Worm (Caenorhabditis elegans): Measurements from ENCODE around the gene frm-2.
A peak's percentile ranks its signal among the peaks of the same experiment; 100 is the strongest.

The frm-2 gene

DNA sequence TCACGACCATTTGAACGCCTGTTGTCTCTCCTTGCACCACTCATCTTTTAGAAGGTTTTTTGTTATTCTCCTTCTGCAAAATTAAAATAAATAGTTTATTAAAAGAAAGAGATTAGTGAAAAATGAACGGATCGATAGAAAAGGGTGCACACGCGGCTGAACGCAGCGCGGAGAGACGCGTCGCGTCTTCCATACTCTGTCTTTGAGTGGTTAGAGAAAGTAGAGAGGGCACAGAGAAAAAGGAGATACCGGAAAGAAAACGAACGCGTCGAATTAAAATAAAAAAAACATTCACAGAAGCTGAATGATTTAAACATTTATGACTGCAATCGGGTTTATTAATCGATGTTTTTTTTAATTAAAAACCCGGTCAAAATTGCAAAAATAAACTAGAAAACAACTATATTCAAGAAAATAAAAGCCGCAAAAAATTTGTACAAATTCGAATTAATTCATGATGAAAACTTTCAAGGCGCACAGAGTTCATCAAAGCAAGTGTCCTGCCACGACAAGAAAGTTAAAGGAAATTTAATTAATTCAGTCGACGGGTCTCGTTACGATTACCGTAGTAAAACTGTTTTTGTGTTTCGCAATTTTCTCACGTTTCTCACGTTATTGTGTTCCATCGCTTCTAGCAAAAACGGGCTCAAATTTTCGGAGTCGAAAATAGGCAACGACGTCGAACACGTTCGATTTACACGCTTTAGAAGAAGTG, 23.6 kb downstream of the frm-2 start, which contains the start of the genes nono-1 and nop-1:
Gene nono-1, minus strand, starts transcription at position 75 of the 715 bp plus-strand sequence.
Gene nop-1, plus strand, starts transcription at position 551 of the 715 bp plus-strand sequence.
- TF ChIP-seq unc-55 (GFP tag; optimal IDR thresholded peaks at IDR 0.05): peak; percentile 59
- TF ChIP-seq lsy-2 (tag; optimal IDR thresholded peaks at IDR 0.05): peak in 1 of 2 experiments; percentile 37
- no peak for TF ChIP-seq ZK546.5 (tag; optimal IDR thresholded peaks at IDR 0.05)
- TF ChIP-seq ama-1 (optimal IDR thresholded peaks at IDR 0.05): peak; percentile 10
- no peak for TF ChIP-seq nhr-12 (tag; optimal IDR thresholded peaks at IDR 0.05)
- peak; percentile 5 for TF ChIP-seq lin-13 (GFP tag; optimal IDR thresholded peaks at IDR 0.05)
- TF ChIP-seq C34F6.9 (tag; optimal IDR thresholded peaks at IDR 0.05): peak; percentile 58

DNA sequence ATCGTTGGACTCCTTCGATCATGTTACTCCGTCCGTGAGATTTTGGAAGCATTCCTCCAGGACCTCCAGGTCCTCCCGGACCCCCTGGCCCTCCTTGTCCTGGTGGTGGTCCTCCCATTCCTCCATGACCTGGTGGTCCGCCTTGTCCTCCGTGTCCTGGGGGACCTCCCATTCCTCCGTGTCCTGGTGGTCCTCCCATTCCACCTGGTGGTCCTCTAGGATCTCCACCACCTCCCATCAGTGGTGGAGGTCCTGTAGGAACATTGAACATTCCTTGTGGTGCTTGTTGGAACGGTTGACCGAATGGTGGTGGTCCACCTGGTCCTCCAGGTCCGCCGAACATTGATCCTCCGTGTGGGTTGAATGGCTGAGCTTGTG, 28.0 kb downstream of the frm-2 start:
- no peak for TF ChIP-seq skn-1 (tag; optimal IDR thresholded peaks at IDR 0.05)
- TF ChIP-seq nhr-237 (tag; optimal IDR thresholded peaks at IDR 0.05): no peak
- TF ChIP-seq egl-27 (tag; optimal IDR thresholded peaks at IDR 0.05): no peak
- no peak for TF ChIP-seq mab-5 (tag; optimal IDR thresholded peaks at IDR 0.05)
- TF ChIP-seq F13H6.1 (tag; optimal IDR thresholded peaks at IDR 0.05): no peak
- TF ChIP-seq nhr-77 (tag; optimal IDR thresholded peaks at IDR 0.05): no peak
- TF ChIP-seq nhr-10 (tag; optimal IDR thresholded peaks at IDR 0.05): no peak
- no peak for TF ChIP-seq nhr-11 (tag; optimal IDR thresholded peaks at IDR 0.05)
- no peak for TF ChIP-seq ceh-16 (tag; optimal IDR thresholded peaks at IDR 0.05)
- TF ChIP-seq nhr-6 (tag; optimal IDR thresholded peaks at IDR 0.05): no peak
- TF ChIP-seq sma-3 (GFP tag; optimal IDR thresholded peaks at IDR 0.05): no peak
- no peak for TF ChIP-seq aly-2 (tag; optimal IDR thresholded peaks at IDR 0.05)
- no peak for TF ChIP-seq unc-55 (GFP tag; optimal IDR thresholded peaks at IDR 0.05)
- no peak for TF ChIP-seq crh-2 (tag; optimal IDR thresholded peaks at IDR 0.05)

DNA sequence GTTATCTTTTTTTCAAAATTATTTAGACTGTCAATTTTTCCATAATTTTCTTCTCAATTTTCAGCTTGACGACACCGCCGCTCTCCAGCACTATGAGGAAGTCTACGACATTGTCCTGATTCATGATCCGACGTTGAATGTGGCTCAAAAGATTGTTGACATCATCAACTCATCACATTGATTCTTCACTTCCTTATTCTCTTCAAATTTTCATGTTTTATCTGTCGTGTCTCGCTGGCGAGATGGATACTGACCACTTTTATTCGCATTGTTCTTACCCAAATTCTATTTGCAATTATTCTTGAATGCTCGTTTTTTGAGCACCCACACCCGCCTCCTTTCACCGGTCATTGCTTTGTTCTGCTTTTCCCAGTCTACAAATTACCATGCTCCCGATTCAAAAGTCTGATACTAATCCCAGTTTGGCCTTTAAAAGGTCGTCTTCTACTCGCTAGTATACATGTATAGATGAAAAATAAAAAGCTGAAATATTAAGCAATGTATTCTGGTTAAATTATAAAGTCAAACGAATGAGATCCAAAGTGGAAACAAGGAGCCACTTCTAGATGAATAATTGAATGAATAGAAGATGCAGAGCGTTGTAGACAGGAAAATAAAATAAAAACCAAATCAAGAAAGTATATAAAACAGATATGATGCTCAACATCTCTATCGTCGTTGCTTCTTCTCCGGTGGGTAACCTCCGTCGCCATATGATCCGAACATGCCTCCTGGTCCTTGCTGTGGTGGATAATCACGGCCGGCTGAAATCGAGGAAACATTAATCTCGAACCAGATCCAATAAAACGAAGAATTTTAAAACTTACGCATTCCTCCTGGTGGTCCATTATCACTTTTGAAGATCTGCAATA, 28.6 kb downstream of the frm-2 start:
- TF ChIP-seq sma-3 (GFP tag; optimal IDR thresholded peaks at IDR 0.05): no peak
- peak; percentile 70 for TF ChIP-seq ztf-4 (tag; optimal IDR thresholded peaks at IDR 0.05)
- TF ChIP-seq blmp-1 (tag; optimal IDR thresholded peaks at IDR 0.05; ENCODE audit: insufficient read depth): peak; percentile 16
- TF ChIP-seq R02D3.7 (tag; optimal IDR thresholded peaks at IDR 0.05): no peak
- TF ChIP-seq nhr-25 (tag; optimal IDR thresholded peaks at IDR 0.05): peak; percentile 68

ce11 chrIII:5951589-5952378, 30.1 kb downstream of the frm-2 start:
- TF ChIP-seq peb-1 (tag; optimal IDR thresholded peaks at IDR 0.05) (no peak), unc-55 (GFP tag; optimal IDR thresholded peaks at IDR 0.05) (no peak), nhr-25 (tag; optimal IDR thresholded peaks at IDR 0.05) (peak; percentile 83), unc-62 (GFP tag; optimal IDR thresholded peaks at IDR 0.05) (no peak), mdl-1 (tag; optimal IDR thresholded peaks at IDR 0.05) (peak; percentile 12 to 43), nhr-6 (tag; optimal IDR thresholded peaks at IDR 0.05) (peak; percentile 57), nhr-129 (tag; optimal IDR thresholded peaks at IDR 0.05) (peak; percentile 60), lsy-2 (tag; optimal IDR thresholded peaks at IDR 0.05) (peak in 1 of 2 experiments; percentile 38), sma-3 (GFP tag; optimal IDR thresholded peaks at IDR 0.05) (peak; percentile 69), crh-2 (tag; optimal IDR thresholded peaks at IDR 0.05) (peak; percentile 25), fos-1 (tag; optimal IDR thresholded peaks at IDR 0.05) (peak; percentile 12), nhr-10 (tag; optimal IDR thresholded peaks at IDR 0.05) (no peak), sem-4 (tag; optimal IDR thresholded peaks at IDR 0.05) (no peak), blmp-1 (tag; optimal IDR thresholded peaks at IDR 0.05; ENCODE audit: insufficient read depth) (peak; percentile 18), sma-9 (GFP tag; optimal IDR thresholded peaks at IDR 0.05) (peak; percentile 77), sma-9 (tag; optimal IDR thresholded peaks at IDR 0.05) (no peak)

All from whole organism, L2 larva.